Worm (Caenorhabditis elegans): ENCODE measurements around the gene Y41C4A.12.

Y41C4A.12 gene

ce11 chrIII:11721405-11721804, 5.1 kb downstream of the Y41C4A.12 start, which contains the start of gene Y41C4A.32:
Y41C4A.32 (plus strand) TSS chrIII:11721706.
- no peak for TF ChIP-seq lsy-2 (tag; optimal IDR thresholded peaks at IDR 0.05)
- no peak for TF ChIP-seq ceh-90 (tag; optimal IDR thresholded peaks at IDR 0.05)
- TF ChIP-seq skn-1 (tag; optimal IDR thresholded peaks at IDR 0.05) = peak; percentile 33
- no peak for TF ChIP-seq elt-2 (tag; optimal IDR thresholded peaks at IDR 0.05)
- no peak for TF ChIP-seq rnt-1 (tag; optimal IDR thresholded peaks at IDR 0.05)
- TF ChIP-seq mdl-1 (tag; optimal IDR thresholded peaks at IDR 0.05) = no peak
- no peak for TF ChIP-seq efl-1 (optimal IDR thresholded peaks at IDR 0.05)
- TF ChIP-seq efl-1 (GFP tag; optimal IDR thresholded peaks at IDR 0.05 in 1 of 2) = peak; percentile 20 to 91
- TF ChIP-seq ces-1 (GFP tag; optimal IDR thresholded peaks at IDR 0.05) = no peak
- TF ChIP-seq dsc-1 (tag; optimal IDR thresholded peaks at IDR 0.05) = no peak
- TF ChIP-seq Y116A8C.19 (tag; optimal IDR thresholded peaks at IDR 0.05; ENCODE audit: borderline replicate concordance) = no peak
- no peak for TF ChIP-seq sptf-1 (tag; optimal IDR thresholded peaks at IDR 0.05)

- peak; percentile 73 for TF ChIP-seq C16A3.4 (tag; optimal IDR thresholded peaks at IDR 0.05)
- peak; percentile 3 for TF ChIP-seq C04F5.9 (tag; optimal IDR thresholded peaks at IDR 0.05)
- TF ChIP-seq sox-4 (tag; optimal IDR thresholded peaks at IDR 0.05) = no peak
- peak; percentile 28 for TF ChIP-seq blmp-1 (tag; optimal IDR thresholded peaks at IDR 0.05)
- peak; percentile 70 for TF ChIP-seq F16B12.6 (tag; optimal IDR thresholded peaks at IDR 0.05)
- peak; percentile 29 for TF ChIP-seq snpc-4 (tag; optimal IDR thresholded peaks at IDR 0.05)
- TF ChIP-seq swsn-7 (tag; optimal IDR thresholded peaks at IDR 0.05) = peak; percentile 73
- TF ChIP-seq pag-3 (tag; optimal IDR thresholded peaks at IDR 0.05; ENCODE audit: borderline replicate concordance, insufficient read depth) = no peak
- peak; percentile 17 for TF ChIP-seq nhr-237 (tag; optimal IDR thresholded peaks at IDR 0.05)
- TF ChIP-seq mdl-1 (tag; optimal IDR thresholded peaks at IDR 0.05) = peak in 1 of 2 experiments; percentile 58
- TF ChIP-seq lin-15B (tag; optimal IDR thresholded peaks at IDR 0.05) = peak; percentile 65
- no peak for TF ChIP-seq aha-1 (tag; optimal IDR thresholded peaks at IDR 0.05)
- no peak for TF ChIP-seq ceh-88 (GFP tag; IDR thresholded peaks at IDR 0.05)
- TF ChIP-seq nhr-71 (tag; optimal IDR thresholded peaks at IDR 0.05) = peak; percentile 86
- TF ChIP-seq sup-37 (GFP tag; optimal IDR thresholded peaks at IDR 0.05) = no peak
- TF ChIP-seq tbx-2 (tag; optimal IDR thresholded peaks at IDR 0.05) = peak; percentile 84
- TF ChIP-seq nhr-20 (tag; optimal IDR thresholded peaks at IDR 0.05) = peak; percentile 80
- peak; percentile 60 for TF ChIP-seq unc-86 (tag; optimal IDR thresholded peaks at IDR 0.05)
- TF ChIP-seq dsc-1 (tag; optimal IDR thresholded peaks at IDR 0.05) = peak; percentile 71
- TF ChIP-seq skn-1 (tag; optimal IDR thresholded peaks at IDR 0.05) = peak; percentile 80
- TF ChIP-seq ceh-63 (GFP tag; optimal IDR thresholded peaks at IDR 0.05) = no peak
- TF ChIP-seq fkh-4 (tag; optimal IDR thresholded peaks at IDR 0.05; ENCODE audit: borderline replicate concordance) = no peak
- TF ChIP-seq nhr-77 (tag; optimal IDR thresholded peaks at IDR 0.05) = peak; percentile 92
- TF ChIP-seq lin-13 (GFP tag; optimal IDR thresholded peaks at IDR 0.05) = peak; percentile 49
- TF ChIP-seq elt-2 (tag; optimal IDR thresholded peaks at IDR 0.05) = peak; percentile 8
- peak; percentile 56 for TF ChIP-seq fos-1 (tag; optimal IDR thresholded peaks at IDR 0.05)
- TF ChIP-seq lsy-2 (tag; optimal IDR thresholded peaks at IDR 0.05) = peak; percentile 74 to 84
- TF ChIP-seq mab-9 (GFP tag; IDR thresholded peaks at IDR 0.05) = 0 out of 2 replicates have a peak, but pooled peaks have one; percentile 47
- peak; percentile 1 for TF ChIP-seq lin-39 (tag; optimal IDR thresholded peaks at IDR 0.05)
- peak; percentile 67 for TF ChIP-seq grh-1 (GFP tag; IDR thresholded peaks at IDR 0.05)
- TF ChIP-seq pax-3 (tag; optimal IDR thresholded peaks at IDR 0.05) = peak; percentile 68
- TF ChIP-seq jun-1 (tag; optimal IDR thresholded peaks at IDR 0.05) = peak; percentile 74
- TF ChIP-seq nhr-90 (tag; optimal IDR thresholded peaks at IDR 0.05; ENCODE audit: poor library complexity) = peak; percentile 79
- TF ChIP-seq ceh-8 (GFP tag; optimal IDR thresholded peaks at IDR 0.05) = peak; percentile 29
- TF ChIP-seq ceh-82 (tag; optimal IDR thresholded peaks at IDR 0.05) = peak; percentile 27 to 86 (median 59)
- TF ChIP-seq lin-35 (GFP tag; optimal IDR thresholded peaks at IDR 0.05) = peak; percentile 99
- peak; percentile 67 for TF ChIP-seq isw-1 (GFP tag; IDR thresholded peaks at IDR 0.05)
- peak; percentile 77 for TF ChIP-seq snu-23 (GFP tag; optimal IDR thresholded peaks at IDR 0.05)
- peak; percentile 63 for TF ChIP-seq fkh-8 (tag; optimal IDR thresholded peaks at IDR 0.05)
- TF ChIP-seq lir-3 (tag; optimal IDR thresholded peaks at IDR 0.05; ENCODE audit: poor library complexity) = no peak
- TF ChIP-seq efl-3 (GFP tag; optimal IDR thresholded peaks at IDR 0.05) = no peak
- no peak for TF ChIP-seq ztf-4 (tag; optimal IDR thresholded peaks at IDR 0.05)
- TF ChIP-seq xbp-1 (tag; optimal IDR thresholded peaks at IDR 0.05) = peak; percentile 76
- TF ChIP-seq nhr-85 (tag) = peak; percentile 83
Measured at ce11 chrIII:11719400-11719875, 7.1 kb downstream of the Y41C4A.12 start, which contains the start of the genes elb-1 and Y41C4A.11. elb-1 (minus strand) TSS chrIII:11719450. Y41C4A.11 (plus strand) TSS chrIII:11719860.

All from whole organism, L1 larva.